Fruit fly (Drosophila melanogaster): ENCODE results near the gene CG33642.

CG33642 gene

dm6 chr2L:13547738-13548726 is 18.3 kb downstream of the CG33642 start:
- TF ChIP-seq h (optimal IDR thresholded peaks at IDR 0.05) = no peak
- no peak for TF ChIP-seq Sin3A (optimal IDR thresholded peaks at IDR 0.05)
- no peak for TF ChIP-seq psq (optimal IDR thresholded peaks at IDR 0.05)
- no peak for TF ChIP-seq Myc (optimal IDR thresholded peaks at IDR 0.05)
- TF ChIP-seq ttk (optimal IDR thresholded peaks at IDR 0.05) = no peak
- TF ChIP-seq insv (optimal IDR thresholded peaks at IDR 0.05) = no peak

DNA sequence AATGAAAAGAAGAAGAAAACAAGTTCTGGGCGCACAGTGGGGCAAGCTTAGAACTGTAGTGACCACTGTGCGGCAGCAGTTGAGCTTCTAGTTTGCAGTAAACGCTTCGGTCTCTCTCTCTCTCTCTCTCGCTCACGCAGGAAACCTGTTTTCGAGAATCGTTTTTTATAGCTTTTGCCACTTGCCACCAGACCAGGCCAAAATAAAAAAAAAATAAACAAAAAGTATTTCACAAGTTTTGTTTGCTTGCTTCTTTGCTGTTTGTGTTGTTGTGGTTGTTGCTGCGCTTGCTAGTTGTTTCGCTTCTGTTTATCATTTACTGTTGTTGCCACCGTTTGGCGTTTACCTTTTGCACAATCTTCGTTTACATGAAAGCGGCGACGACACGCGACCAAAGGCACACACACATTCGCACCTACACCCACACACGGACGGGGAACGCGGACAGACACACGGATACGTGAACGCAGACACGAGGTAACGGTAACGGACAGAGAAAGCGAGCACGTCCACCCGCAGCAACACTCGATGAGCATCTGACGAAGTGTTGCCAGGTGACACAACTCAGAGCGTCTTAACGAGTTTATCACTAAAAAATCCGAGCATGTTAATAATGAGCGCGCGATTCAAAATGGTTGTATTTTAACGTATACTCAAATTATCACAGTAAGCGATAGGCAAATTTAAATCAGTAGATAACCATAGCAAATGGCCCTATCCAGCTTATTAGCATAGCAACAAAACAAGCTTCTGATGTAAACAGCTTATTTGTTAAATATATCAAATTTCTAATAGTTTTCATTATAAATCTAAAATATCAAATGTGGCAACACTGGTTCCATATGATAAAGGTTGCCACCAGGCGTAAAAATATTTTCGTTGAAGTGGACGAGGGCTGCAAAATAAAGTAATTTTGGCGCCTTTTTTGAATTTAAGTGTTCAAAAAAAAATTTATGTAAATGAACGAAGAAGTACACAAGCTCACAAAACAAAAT is 19.3 kb downstream of the CG33642 start, which contains the start of gene B4:
B4 (minus strand) TSS at position 543 of the 995 bp plus-strand sequence.
- TF ChIP-seq Myc (optimal IDR thresholded peaks at IDR 0.05) (no peak), Sin3A (optimal IDR thresholded peaks at IDR 0.05) (no peak)

DNA sequence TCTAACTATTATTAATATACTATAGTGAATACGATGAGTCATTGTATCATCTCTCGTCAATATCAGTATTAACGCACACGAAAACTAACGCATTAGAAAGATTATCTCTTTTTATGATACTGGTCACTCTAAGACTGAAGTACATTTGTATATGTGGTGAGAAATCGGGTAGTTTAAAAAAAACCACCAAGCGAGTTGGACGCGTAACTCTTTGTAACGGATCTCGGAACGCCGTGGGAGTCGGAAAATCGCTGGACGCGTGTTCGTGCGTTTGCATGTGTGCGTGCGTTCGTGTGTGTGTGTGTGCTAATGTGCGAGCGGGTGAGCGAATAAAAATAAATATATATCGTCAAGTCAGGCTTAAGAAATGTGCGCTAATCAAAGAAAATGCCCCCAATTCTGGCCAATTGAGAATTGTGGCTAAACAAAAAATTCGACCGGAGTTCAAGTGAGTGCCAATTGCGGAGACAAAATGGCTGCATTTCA is 20.2 kb downstream of the CG33642 start, which contains the start of gene kuz:
kuz (plus strand) TSS at position 167 of the 486 bp plus-strand sequence.
- TF ChIP-seq Myc (optimal IDR thresholded peaks at IDR 0.05) = no peak
- no peak for TF ChIP-seq Sin3A (optimal IDR thresholded peaks at IDR 0.05)
- no peak for TF ChIP-seq psq (optimal IDR thresholded peaks at IDR 0.05)
- TF ChIP-seq insv (optimal IDR thresholded peaks at IDR 0.05) = no peak
- TF ChIP-seq h (optimal IDR thresholded peaks at IDR 0.05) = no peak
- TF ChIP-seq ttk (optimal IDR thresholded peaks at IDR 0.05) = no peak

- TF ChIP-seq h (optimal IDR thresholded peaks at IDR 0.05) = no peak
- TF ChIP-seq Myc (optimal IDR thresholded peaks at IDR 0.05) = no peak
- TF ChIP-seq psq (optimal IDR thresholded peaks at IDR 0.05) = no peak
- TF ChIP-seq Sin3A (optimal IDR thresholded peaks at IDR 0.05) = no peak
- no peak for TF ChIP-seq insv (optimal IDR thresholded peaks at IDR 0.05)
- TF ChIP-seq ttk (optimal IDR thresholded peaks at IDR 0.05) = no peak
These were observed 20.8 kb downstream of the CG33642 start for dm6 chr2L:13550488-13551033.

- TF ChIP-seq h (optimal IDR thresholded peaks at IDR 0.05) (no peak), Sin3A (optimal IDR thresholded peaks at IDR 0.05) (no peak), insv (optimal IDR thresholded peaks at IDR 0.05) (no peak), Myc (optimal IDR thresholded peaks at IDR 0.05) (no peak), psq (optimal IDR thresholded peaks at IDR 0.05) (no peak), ttk (optimal IDR thresholded peaks at IDR 0.05) (no peak)
These were observed 22.9 kb downstream of the CG33642 start for dm6 chr2L:13552686-13553085.

- TF ChIP-seq ttk (optimal IDR thresholded peaks at IDR 0.05) (no peak), psq (optimal IDR thresholded peaks at IDR 0.05) (no peak), Sin3A (optimal IDR thresholded peaks at IDR 0.05) (no peak), insv (optimal IDR thresholded peaks at IDR 0.05) (no peak), Myc (optimal IDR thresholded peaks at IDR 0.05) (no peak), h (optimal IDR thresholded peaks at IDR 0.05) (no peak)
These were observed 24.9 kb downstream of the CG33642 start for dm6 chr2L:13554547-13555159.

- TF ChIP-seq ttk (optimal IDR thresholded peaks at IDR 0.05) (no peak), h (optimal IDR thresholded peaks at IDR 0.05) (no peak), psq (optimal IDR thresholded peaks at IDR 0.05) (no peak), insv (optimal IDR thresholded peaks at IDR 0.05) (no peak), Myc (optimal IDR thresholded peaks at IDR 0.05) (no peak), Sin3A (optimal IDR thresholded peaks at IDR 0.05) (no peak)
These were observed 25.6 kb downstream of the CG33642 start for dm6 chr2L:13555397-13555796.

dm6 chr2L:13568938-13569337 is 39.2 kb downstream of the CG33642 start:
- TF ChIP-seq ttk (optimal IDR thresholded peaks at IDR 0.05) = no peak
- no peak for TF ChIP-seq Sin3A (optimal IDR thresholded peaks at IDR 0.05)
- TF ChIP-seq h (optimal IDR thresholded peaks at IDR 0.05) = no peak
- TF ChIP-seq Myc (optimal IDR thresholded peaks at IDR 0.05) = no peak
- TF ChIP-seq psq (optimal IDR thresholded peaks at IDR 0.05) = no peak
- no peak for TF ChIP-seq insv (optimal IDR thresholded peaks at IDR 0.05)

DNA sequence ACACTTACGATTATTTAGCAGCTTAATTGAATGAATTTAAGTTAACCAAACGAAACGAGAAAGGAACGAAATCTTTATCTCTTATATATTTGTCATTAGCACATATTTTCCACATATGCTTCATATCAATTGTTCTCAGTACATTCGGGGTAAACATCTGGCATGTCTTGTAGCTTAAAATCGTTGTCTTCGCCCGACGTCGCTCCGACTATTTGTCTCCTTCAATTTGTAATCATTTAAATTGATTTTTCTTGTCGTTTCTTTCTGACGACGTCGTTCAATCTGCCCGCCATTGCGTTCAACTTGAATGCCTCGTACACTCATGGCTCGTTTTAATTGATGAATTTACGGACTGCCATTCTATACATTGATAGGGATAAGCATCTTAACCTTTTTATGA is 40.2 kb downstream of the CG33642 start:
- TF ChIP-seq h (optimal IDR thresholded peaks at IDR 0.05) = no peak
- TF ChIP-seq Myc (optimal IDR thresholded peaks at IDR 0.05) = no peak
- TF ChIP-seq insv (optimal IDR thresholded peaks at IDR 0.05) = no peak
- no peak for TF ChIP-seq psq (optimal IDR thresholded peaks at IDR 0.05)
- no peak for TF ChIP-seq ttk (optimal IDR thresholded peaks at IDR 0.05)
- no peak for TF ChIP-seq Sin3A (optimal IDR thresholded peaks at IDR 0.05)

- TF ChIP-seq psq (optimal IDR thresholded peaks at IDR 0.05) (no peak), h (optimal IDR thresholded peaks at IDR 0.05) (no peak), Sin3A (optimal IDR thresholded peaks at IDR 0.05) (no peak), insv (optimal IDR thresholded peaks at IDR 0.05) (no peak), Myc (optimal IDR thresholded peaks at IDR 0.05) (no peak)
These were observed 41.2 kb downstream of the CG33642 start for dm6 chr2L:13570982-13571426.
